Worm (Caenorhabditis elegans): ENCODE measurements around the gene T19C4.5.

The T19C4.5 gene

ce11 chrV:11174663-11175062, 2.6 kb downstream of the T19C4.5 start:
- no peak for TF ChIP-seq blmp-1 (tag; optimal IDR thresholded peaks at IDR 0.05)
- peak; percentile 61 for TF ChIP-seq rnt-1 (tag; optimal IDR thresholded peaks at IDR 0.05)
- TF ChIP-seq hlh-4 (tag; optimal IDR thresholded peaks at IDR 0.05): no peak
- TF ChIP-seq fos-1 (tag; optimal IDR thresholded peaks at IDR 0.05): no peak
- peak; percentile 44 for TF ChIP-seq nhr-71 (tag; optimal IDR thresholded peaks at IDR 0.05)
- TF ChIP-seq irx-1 (tag; optimal IDR thresholded peaks at IDR 0.05): no peak
- TF ChIP-seq ets-5 (GFP tag; IDR thresholded peaks at IDR 0.05): no peak
- no peak for TF ChIP-seq lir-3 (tag; optimal IDR thresholded peaks at IDR 0.05; ENCODE audit: poor library complexity)
- TF ChIP-seq efl-1 (optimal IDR thresholded peaks at IDR 0.05): peak in 1 of 2 experiments; percentile 2
- peak in 1 of 2 experiments; percentile 94 for TF ChIP-seq efl-1 (GFP tag; optimal IDR thresholded peaks at IDR 0.05 in 1 of 2)
- peak; percentile 41 for TF ChIP-seq nhr-19 (GFP tag; conservative IDR thresholded peaks at IDR 0.05)
- no peak for TF ChIP-seq lin-39 (tag; optimal IDR thresholded peaks at IDR 0.05)
- no peak for TF ChIP-seq fkh-4 (tag; optimal IDR thresholded peaks at IDR 0.05; ENCODE audit: borderline replicate concordance)
- no peak for TF ChIP-seq unc-86 (tag; optimal IDR thresholded peaks at IDR 0.05)
- no peak for TF ChIP-seq ceh-90 (tag; optimal IDR thresholded peaks at IDR 0.05)
- no peak for TF ChIP-seq vab-15 (tag; optimal IDR thresholded peaks at IDR 0.05)
- no peak for TF ChIP-seq unc-98 (GFP tag; IDR thresholded peaks at IDR 0.05)
- TF ChIP-seq aly-2 (tag; optimal IDR thresholded peaks at IDR 0.05): no peak
- peak; percentile 25 for TF ChIP-seq nhr-47 (tag; optimal IDR thresholded peaks at IDR 0.05)
- TF ChIP-seq sox-4 (tag; optimal IDR thresholded peaks at IDR 0.05): no peak
- TF ChIP-seq nhr-28 (tag; optimal IDR thresholded peaks at IDR 0.05): no peak
- TF ChIP-seq xbp-1 (tag; optimal IDR thresholded peaks at IDR 0.05): no peak
- TF ChIP-seq C16A3.4 (tag; optimal IDR thresholded peaks at IDR 0.05): no peak
- TF ChIP-seq nhr-12 (tag; optimal IDR thresholded peaks at IDR 0.05): no peak
- TF ChIP-seq pqm-1 (tag; optimal IDR thresholded peaks at IDR 0.05): no peak
- peak; percentile 5 for TF ChIP-seq swsn-7 (tag; optimal IDR thresholded peaks at IDR 0.05)
- TF ChIP-seq nhr-84 (tag; optimal IDR thresholded peaks at IDR 0.05): no peak
- peak; percentile 93 for TF ChIP-seq snpc-4 (tag; optimal IDR thresholded peaks at IDR 0.05)
- TF ChIP-seq mep-1 (tag; optimal IDR thresholded peaks at IDR 0.05): no peak
- TF ChIP-seq nhr-77 (tag; optimal IDR thresholded peaks at IDR 0.05): no peak
- TF ChIP-seq nhr-90 (tag; optimal IDR thresholded peaks at IDR 0.05; ENCODE audit: poor library complexity): peak; percentile 23
- TF ChIP-seq lsy-2 (tag; optimal IDR thresholded peaks at IDR 0.05): peak in 1 of 2 experiments; percentile 8
- no peak for TF ChIP-seq ceh-8 (GFP tag; optimal IDR thresholded peaks at IDR 0.05)
- no peak for TF ChIP-seq ztf-11 (tag; optimal IDR thresholded peaks at IDR 0.05)
- TF ChIP-seq lin-14 (GFP tag; optimal IDR thresholded peaks at IDR 0.05): peak; percentile 34
- TF ChIP-seq lin-35 (GFP tag; optimal IDR thresholded peaks at IDR 0.05): peak in 1 of 2 experiments; percentile 32
- peak; percentile 53 for TF ChIP-seq snu-23 (GFP tag; optimal IDR thresholded peaks at IDR 0.05)
- no peak for TF ChIP-seq dsc-1 (tag; optimal IDR thresholded peaks at IDR 0.05)
- TF ChIP-seq mdl-1 (tag; optimal IDR thresholded peaks at IDR 0.05): no peak
- no peak for TF ChIP-seq efl-3 (GFP tag; optimal IDR thresholded peaks at IDR 0.05)

- TF ChIP-seq snpc-4 (tag; optimal IDR thresholded peaks at IDR 0.05) (peak; percentile 96), elt-2 (tag; optimal IDR thresholded peaks at IDR 0.05) (peak; percentile 56), nhr-71 (tag; optimal IDR thresholded peaks at IDR 0.05) (peak; percentile 69), nhr-90 (tag; optimal IDR thresholded peaks at IDR 0.05; ENCODE audit: poor library complexity) (peak; percentile 67), grh-1 (GFP tag; IDR thresholded peaks at IDR 0.05) (peak; percentile 68), nhr-85 (tag) (peak; percentile 83), swsn-7 (tag; optimal IDR thresholded peaks at IDR 0.05) (peak; percentile 47), rnt-1 (tag; optimal IDR thresholded peaks at IDR 0.05) (peak; percentile 60), nhr-47 (tag; optimal IDR thresholded peaks at IDR 0.05) (peak; percentile 39), nhr-20 (tag; optimal IDR thresholded peaks at IDR 0.05) (peak; percentile 59), snu-23 (GFP tag; optimal IDR thresholded peaks at IDR 0.05) (peak; percentile 32), efl-1 (optimal IDR thresholded peaks at IDR 0.05) (peak in 1 of 2 experiments; percentile 19), efl-1 (GFP tag; optimal IDR thresholded peaks at IDR 0.05 in 1 of 2) (peak in 1 of 2 experiments; percentile 72), lsy-2 (tag; optimal IDR thresholded peaks at IDR 0.05) (peak in 1 of 2 experiments; percentile 6), nhr-19 (GFP tag; conservative IDR thresholded peaks at IDR 0.05) (peak; percentile 71), lin-14 (GFP tag; optimal IDR thresholded peaks at IDR 0.05) (peak; percentile 32), nhr-77 (tag; optimal IDR thresholded peaks at IDR 0.05) (peak; percentile 21)
Measured at ce11 chrV:11175336-11175938, 3.4 kb downstream of the T19C4.5 start.

All from whole organism, L1 larva.